Fruit fly (Drosophila melanogaster) Kc167 (cell line): Measurements from ENCODE around the gene CG14572.

Experiments used
- Myc ChIP-seq: fragments of >200 bp; optimal IDR thresholded peaks from 2 replicates; lab custom pipeline; 2017; ENCODE audit warnings: missing external identifiers
- Sin3A ChIP-seq: fragments of >200 bp; optimal IDR thresholded peaks from 2 replicates; lab custom pipeline; 2018; ENCODE audit warnings: missing external identifiers
- h ChIP-seq: fragments of >200 bp; optimal IDR thresholded peaks from 3 replicates; lab custom pipeline; 2018; ENCODE audit warnings: missing external identifiers
- insv ChIP-seq: fragments of >200 bp; optimal IDR thresholded peaks from 3 replicates; lab custom pipeline; 2018; ENCODE audit warnings: missing external identifiers
- psq ChIP-seq: fragments of >200 bp; optimal IDR thresholded peaks from 2 replicates; lab custom pipeline; 2017; ENCODE audit warnings: missing external identifiers
- ttk ChIP-seq: sonication (Bioruptor generic); optimal IDR thresholded peaks from 2 replicates; lab custom pipeline; 2017; ENCODE audit warnings: missing external identifiers

CG14572 gene

dm6 chr3L:21730354-21730753 is 11.0 kb upstream of the CG14572 start, which contains the start of gene CG14570:
TSS of gene CG14570 (minus strand) at chr3L:21730454.
- TF ChIP-seq insv (lab: Kevin White, UChicago) (no peak), psq (lab: Kevin White, UChicago) (no peak)

- no peak for TF ChIP-seq ttk (lab: Kevin White, UChicago)
- TF ChIP-seq psq (lab: Kevin White, UChicago), result no peak
- no peak for TF ChIP-seq Myc
- no peak for TF ChIP-seq h (lab: Kevin White, UChicago)
- TF ChIP-seq insv (lab: Kevin White, UChicago), result no peak
- no peak for TF ChIP-seq Sin3A (lab: Kevin White, UChicago)
Observed at dm6 chr3L:21731104-21731600, 10.2 kb upstream of the CG14572 start, which contains the start of gene CG14569. TSS of gene CG14569 (minus strand) at chr3L:21731550.

dm6 chr3L:21733387-21733786 is 7.9 kb upstream of the CG14572 start, which contains the start of gene CG14568:
TSS of gene CG14568 (minus strand) at chr3L:21733487.
- TF ChIP-seq Myc (no peak), h (lab: Kevin White, UChicago) (no peak), ttk (lab: Kevin White, UChicago) (no peak), Sin3A (lab: Kevin White, UChicago) (no peak)

- TF ChIP-seq Sin3A (lab: Kevin White, UChicago), result no peak
- TF ChIP-seq ttk (lab: Kevin White, UChicago), result no peak
- TF ChIP-seq Myc, result no peak
- no peak for TF ChIP-seq psq (lab: Kevin White, UChicago)
- no peak for TF ChIP-seq h (lab: Kevin White, UChicago)
- no peak for TF ChIP-seq insv (lab: Kevin White, UChicago)
Observed at dm6 chr3L:21733799-21734198, 7.5 kb upstream of the CG14572 start, which contains the start of gene CG14573. TSS of gene CG14573 (plus strand) at chr3L:21734099.

dm6 chr3L:21738175-21739016 is 2.9 kb upstream of the CG14572 start, which contains the start of gene CG14567:
TSS of gene CG14567 (minus strand) at chr3L:21738430.
- TF ChIP-seq Sin3A (lab: Kevin White, UChicago), result no peak
- no peak for TF ChIP-seq insv (lab: Kevin White, UChicago)
- TF ChIP-seq h (lab: Kevin White, UChicago), result no peak
- TF ChIP-seq psq (lab: Kevin White, UChicago), result no peak
- no peak for TF ChIP-seq ttk (lab: Kevin White, UChicago)
- TF ChIP-seq Myc, result no peak

- TF ChIP-seq insv (lab: Kevin White, UChicago) (no peak), Sin3A (lab: Kevin White, UChicago) (no peak), h (lab: Kevin White, UChicago) (no peak), ttk (lab: Kevin White, UChicago) (no peak), Myc (no peak), psq (lab: Kevin White, UChicago) (no peak)
Observed at dm6 chr3L:21739017-21739730, 2.2 kb upstream of the CG14572 start.

dm6 chr3L:21740209-21740608 is 1.1 kb upstream of the CG14572 start, which contains the start of gene CG14566:
TSS of gene CG14566 (minus strand) at chr3L:21740309.
- no peak for TF ChIP-seq insv (lab: Kevin White, UChicago)
- TF ChIP-seq ttk (lab: Kevin White, UChicago), result no peak
- TF ChIP-seq Sin3A (lab: Kevin White, UChicago), result no peak
- no peak for TF ChIP-seq Myc
- no peak for TF ChIP-seq psq (lab: Kevin White, UChicago)
- TF ChIP-seq h (lab: Kevin White, UChicago), result no peak

- TF ChIP-seq h (lab: Kevin White, UChicago), result no peak
- TF ChIP-seq ttk (lab: Kevin White, UChicago), result no peak
- TF ChIP-seq Sin3A (lab: Kevin White, UChicago), result no peak
- no peak for TF ChIP-seq psq (lab: Kevin White, UChicago)
- TF ChIP-seq Myc, result no peak
Observed at dm6 chr3L:21744169-21744568, 2.8 kb downstream of the CG14572 start, which contains the start of gene CG14565. TSS of gene CG14565 (minus strand) at chr3L:21744269.

- TF ChIP-seq h (lab: Kevin White, UChicago) (no peak), Myc (no peak), psq (lab: Kevin White, UChicago) (no peak), Sin3A (lab: Kevin White, UChicago) (no peak), insv (lab: Kevin White, UChicago) (no peak), ttk (lab: Kevin White, UChicago) (no peak)
Observed at dm6 chr3L:21756857-21757256, 15.5 kb downstream of the CG14572 start, which contains the start of gene CG14564. TSS of gene CG14564 (plus strand) at chr3L:21757157.

- TF ChIP-seq psq (lab: Kevin White, UChicago) (no peak), Myc (no peak), h (lab: Kevin White, UChicago) (no peak), Sin3A (lab: Kevin White, UChicago) (no peak), ttk (lab: Kevin White, UChicago) (no peak), insv (lab: Kevin White, UChicago) (no peak)
Observed at dm6 chr3L:21765931-21766330, 24.6 kb downstream of the CG14572 start.

dm6 chr3L:21769515-21769914 is 28.2 kb downstream of the CG14572 start, which contains the start of gene CG7370:
TSS of gene CG7370 (plus strand) at chr3L:21769815.
- TF ChIP-seq Sin3A (lab: Kevin White, UChicago), result no peak
- no peak for TF ChIP-seq psq (lab: Kevin White, UChicago)
- no peak for TF ChIP-seq insv (lab: Kevin White, UChicago)
- no peak for TF ChIP-seq ttk (lab: Kevin White, UChicago)
- TF ChIP-seq Myc, result no peak
- no peak for TF ChIP-seq h (lab: Kevin White, UChicago)
